Fruit fly (Drosophila melanogaster): ENCODE measurements around the gene CG6908.

Gene CG6908

DNA sequence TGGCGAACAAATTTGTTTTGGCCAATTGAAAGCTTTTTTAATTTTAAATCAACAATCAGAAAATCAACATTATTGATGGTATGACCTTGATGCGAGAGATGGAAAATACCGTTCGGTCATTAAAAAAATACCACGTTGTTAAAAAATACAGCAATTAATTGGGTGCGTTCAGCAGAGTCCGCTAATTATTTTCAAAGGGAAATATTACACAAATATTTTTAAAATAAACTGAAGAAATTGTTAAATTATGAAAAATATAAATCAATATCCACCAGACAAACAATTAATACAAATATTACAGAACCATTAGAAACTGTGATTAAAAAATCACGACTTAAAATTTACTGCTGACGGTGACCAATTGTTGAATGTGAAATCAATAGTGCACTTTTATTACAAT lies 11.8 kb downstream of the CG6908 start, which contains the start of gene CG18476 (continued):
- TF ChIP-seq C15 (GFP tag; IDR thresholded peaks at IDR 0.05), result peak; percentile 81; the same call in 2 of the 3 replicates
- no peak; the same call in 1 of the 2 replicates for TF ChIP-seq CG13287 (GFP tag; IDR thresholded peaks at IDR 0.05; ENCODE audit: partially characterized antibody)
- TF ChIP-seq rib (GFP tag; IDR thresholded peaks at IDR 0.05), result peak; percentile 83
- peak; percentile 90 for TF ChIP-seq Ets65A (GFP tag)
- peak; percentile 91 for TF ChIP-seq H15 (GFP tag; IDR thresholded peaks at IDR 0.05)
- peak; percentile 84 for TF ChIP-seq CG6254 (GFP tag; optimal IDR thresholded peaks at IDR 0.05)
- no peak for TF ChIP-seq CG34224 (GFP tag; IDR thresholded peaks at IDR 0.05; ENCODE audit: partially characterized antibody)
- peak; percentile 52 for TF ChIP-seq ro (GFP tag; IDR thresholded peaks at IDR 0.05)
- peak; percentile 29 for TF ChIP-seq Bdp1 (GFP tag; optimal IDR thresholded peaks at IDR 0.05)
- peak; percentile 59 for TF ChIP-seq MTF-1 (GFP tag; optimal IDR thresholded peaks at IDR 0.05; ENCODE audit: borderline replicate concordance)
- no peak for TF ChIP-seq CG11398 (GFP tag; optimal IDR thresholded peaks at IDR 0.05)
- TF ChIP-seq caup (GFP tag; optimal IDR thresholded peaks at IDR 0.05; ENCODE audit: severe bottlenecking), result peak; percentile 89
- peak; percentile 37 for TF ChIP-seq CG1647 (GFP tag; optimal IDR thresholded peaks at IDR 0.05)
- no peak for TF ChIP-seq pb (GFP tag; optimal IDR thresholded peaks at IDR 0.05)
- TF ChIP-seq unpg (GFP tag; optimal IDR thresholded peaks at IDR 0.05), result peak; percentile 96
- TF ChIP-seq CG18011 (GFP tag; optimal IDR thresholded peaks at IDR 0.05), result peak; percentile 64
- TF ChIP-seq CG3847 (GFP tag; IDR thresholded peaks at IDR 0.05), result peak; percentile 91
- peak; percentile 25 for TF ChIP-seq wek (GFP tag; optimal IDR thresholded peaks at IDR 0.05)
- peak; percentile 29 for TF ChIP-seq Jarid2 (GFP tag; optimal IDR thresholded peaks at IDR 0.05)
- peak; percentile 92 for TF ChIP-seq HmgZ (tag; optimal IDR thresholded peaks at IDR 0.05)
- peak; percentile 85 for TF ChIP-seq CG1602 (GFP tag; optimal IDR thresholded peaks at IDR 0.05)
- peak; percentile 12 for TF ChIP-seq eyg (GFP tag; optimal IDR thresholded peaks at IDR 0.05)
- peak; percentile 84 for TF ChIP-seq GATAe (GFP tag; conservative IDR thresholded peaks at IDR 0.05)
- peak; percentile 80 for TF ChIP-seq Ravus (GFP tag; IDR thresholded peaks at IDR 0.05)
- TF ChIP-seq mam (GFP tag; optimal IDR thresholded peaks at IDR 0.05), result peak; percentile 80
- TF ChIP-seq grn (GFP tag; optimal IDR thresholded peaks at IDR 0.05), result peak; percentile 66
- TF ChIP-seq HLH3B (GFP tag; IDR thresholded peaks at IDR 0.05), result peak; percentile 92
- TF ChIP-seq pfk (GFP tag; optimal IDR thresholded peaks at IDR 0.05), result no peak
- peak; percentile 85 for TF ChIP-seq sug (tag; optimal IDR thresholded peaks at IDR 0.05)
- peak; percentile 73 for TF ChIP-seq gsb (GFP tag; IDR thresholded peaks at IDR 0.05)
- TF ChIP-seq CTCF (GFP tag; optimal IDR thresholded peaks at IDR 0.05), result peak; percentile 34
- TF ChIP-seq tll (GFP tag; optimal IDR thresholded peaks at IDR 0.05), result no peak
- no peak for TF ChIP-seq CG4282 (GFP tag; optimal IDR thresholded peaks at IDR 0.05)
- TF ChIP-seq CG3407 (GFP tag; optimal IDR thresholded peaks at IDR 0.05), result peak; percentile 80
- TF ChIP-seq Hr3 (GFP tag; optimal IDR thresholded peaks at IDR 0.05), result peak; percentile 86
- peak; percentile 10 for TF ChIP-seq Atf-2 (GFP tag; optimal IDR thresholded peaks at IDR 0.05)
- no peak for TF ChIP-seq sc (optimal IDR thresholded peaks at IDR 0.05)
- TF ChIP-seq sc (GFP tag; optimal IDR thresholded peaks at IDR 0.05), result peak; percentile 44
- peak; percentile 91 for TF ChIP-seq CG18599 (GFP tag; optimal IDR thresholded peaks at IDR 0.05)
- TF ChIP-seq CG10366 (GFP tag; IDR thresholded peaks at IDR 0.05), result peak; percentile 93
- TF ChIP-seq CG6175 (GFP tag; IDR thresholded peaks at IDR 0.05), result peak; percentile 86
- peak; percentile 100 for TF ChIP-seq CG31441 (GFP tag; IDR thresholded peaks at IDR 0.05)
- no peak for TF ChIP-seq Lpt (GFP tag; optimal IDR thresholded peaks at IDR 0.05)
- peak; percentile 61 for TF ChIP-seq Ets97D (GFP tag; optimal IDR thresholded peaks at IDR 0.05)
- no peak for TF ChIP-seq Tbp (GFP tag; optimal IDR thresholded peaks at IDR 0.05)
- TF ChIP-seq CG7963 (GFP tag; IDR thresholded peaks at IDR 0.05; ENCODE audit: partially characterized antibody), result no peak
- no peak for TF ChIP-seq D (optimal IDR thresholded peaks at IDR 0.05)
- peak; percentile 84 for TF ChIP-seq D (GFP tag; optimal IDR thresholded peaks at IDR 0.05)
- peak; percentile 95 for TF ChIP-seq ranshi (GFP tag; IDR thresholded peaks at IDR 0.05)
- TF ChIP-seq cg (GFP tag; optimal IDR thresholded peaks at IDR 0.05), result no peak
- TF ChIP-seq CG12299 (tag; optimal IDR thresholded peaks at IDR 0.05), result peak; percentile 89
- TF ChIP-seq Lhr (GFP tag; optimal IDR thresholded peaks at IDR 0.05), result peak; percentile 64
